Fruit fly (Drosophila melanogaster) whole organism, embryonic: ENCODE results near the gene Naa80.

Source experiments
- Awh ChIP-seq: fragments of 200-800 bp; sonication (Bioruptor generic); IDR thresholded peaks from 2 replicates; pipeline ENCODE4, ENCODE4 v1.3.6; 2022; ENCODE audit warnings: missing biosample characterization, missing genetic modification characterization
- B-H2 ChIP-seq: fragments of 200-800 bp; sonication (Bioruptor generic); optimal IDR thresholded peaks from 2 replicates; lab custom pipeline; 2018; ENCODE audit warnings: missing biosample characterization, mild to moderate bottlenecking, missing genetic modification characterization
- Bgb ChIP-seq: fragments of 200-800 bp; sonication (Bioruptor generic); IDR thresholded peaks from 2 replicates; pipeline ENCODE4 v1.3.6; 2022; ENCODE audit warnings: missing biosample characterization, missing genetic modification characterization; ENCODE audit not compliant: partially characterized antibody
- CG14667 ChIP-seq: fragments of 200-800 bp; sonication (Bioruptor generic); IDR thresholded peaks from 2 replicates; pipeline ENCODE4 v1.3.6; 2022; ENCODE audit warnings: missing biosample characterization, missing genetic modification characterization
- CG14860 ChIP-seq: fragments of 200-800 bp; sonication (Bioruptor generic); IDR thresholded peaks from 3 replicates; pipeline ENCODE4 v1.3.6; 2022; ENCODE audit warnings: missing biosample characterization, missing genetic modification characterization; ENCODE audit not compliant: partially characterized antibody
- CG15479 ChIP-seq: fragments of 200-800 bp; sonication (Bioruptor generic); optimal IDR thresholded peaks from 3 replicates; lab custom pipeline; 2019; ENCODE audit warnings: missing biosample characterization, mild to moderate bottlenecking, missing genetic modification characterization, moderate library complexity
- CG15514 ChIP-seq: fragments of 200-800 bp; sonication (Bioruptor generic); optimal IDR thresholded peaks from 3 replicates; lab custom pipeline; 2017; ENCODE audit warnings: missing biosample characterization, missing genetic modification characterization, mild to moderate bottlenecking, moderate library complexity, missing genetic modification reagents
- CG16779 ChIP-seq: fragments of 200-800 bp; sonication (Bioruptor generic); IDR thresholded peaks from 2 replicates; pipeline ENCODE4 v1.3.6; 2022; ENCODE audit warnings: missing biosample characterization, missing genetic modification characterization
- CG17328 ChIP-seq: fragments of 200-800 bp; sonication (Bioruptor generic); IDR thresholded peaks from 2 replicates; pipeline ENCODE4 v1.3.6; 2022; ENCODE audit warnings: missing biosample characterization, missing genetic modification characterization
- CG17612 ChIP-seq: fragments of 200-800 bp; sonication (Bioruptor generic); IDR thresholded peaks from 2 replicates; pipeline ENCODE4 v1.3.6; 2022; ENCODE audit warnings: missing biosample characterization, missing genetic modification characterization
- CG31388 ChIP-seq: fragments of 200-800 bp; sonication (Bioruptor generic); optimal IDR thresholded peaks from 2 replicates; lab custom pipeline; 2016; ENCODE audit warnings: missing biosample characterization, missing genetic modification characterization
- CG4707 ChIP-seq: fragments of 200-800 bp; sonication (Bioruptor generic); optimal IDR thresholded peaks from 2 replicates; lab custom pipeline; 2018; ENCODE audit warnings: missing biosample characterization, mild to moderate bottlenecking, missing genetic modification characterization, moderate library complexity
- CG8281 ChIP-seq: fragments of 200-800 bp; sonication (Bioruptor generic); optimal IDR thresholded peaks from 2 replicates; lab custom pipeline; 2018; ENCODE audit warnings: missing biosample characterization, mild to moderate bottlenecking, missing genetic modification characterization, moderate library complexity
- CG8388 ChIP-seq: fragments of 200-800 bp; sonication (Bioruptor generic); optimal IDR thresholded peaks from 2 replicates; lab custom pipeline; 2019; ENCODE audit warnings: missing biosample characterization, mild to moderate bottlenecking, missing genetic modification characterization, moderate library complexity
- CG9817 ChIP-seq: fragments of 200-800 bp; sonication (Bioruptor generic); optimal IDR thresholded peaks from 2 replicates; lab custom pipeline; 2018; ENCODE audit warnings: missing biosample characterization, mild to moderate bottlenecking, missing genetic modification characterization, moderate library complexity
- CG9932 ChIP-seq: fragments of 200-800 bp; sonication (Bioruptor generic); IDR thresholded peaks from 2 replicates; pipeline ENCODE4 v1.3.6; 2022; ENCODE audit warnings: missing biosample characterization, missing genetic modification characterization
- CTCF ChIP-seq: fragments of 200-800 bp; sonication (Bioruptor generic); optimal IDR thresholded peaks from 2 replicates; lab custom pipeline; 2017; ENCODE audit warnings: missing biosample characterization, mild to moderate bottlenecking, missing genetic modification characterization, moderate library complexity
- Dfd ChIP-seq, 2 experiments: fragments of >200 bp; optimal IDR thresholded peaks; 2 replicates each; lab custom pipeline; 2017; ENCODE audit warnings: missing biosample characterization in 2 of 2, missing genetic modification characterization in 2 of 2
- Doc2 ChIP-seq: fragments of 200-800 bp; sonication (Bioruptor generic); IDR thresholded peaks from 2 replicates; pipeline ENCODE4 v1.3.6; 2022; ENCODE audit warnings: missing biosample characterization, missing genetic modification characterization
- HLH54F ChIP-seq: fragments of 200-800 bp; sonication (Bioruptor generic); optimal IDR thresholded peaks from 3 replicates; lab custom pipeline; 2016; ENCODE audit warnings: missing biosample characterization, missing genetic modification characterization
- Meics ChIP-seq: fragments of 200-800 bp; sonication (Bioruptor generic); optimal IDR thresholded peaks from 2 replicates; lab custom pipeline; 2017; ENCODE audit warnings: missing biosample characterization, mild to moderate bottlenecking, missing genetic modification characterization
- Rx ChIP-seq: fragments of 200-800 bp; sonication (Bioruptor generic); IDR thresholded peaks from 2 replicates; pipeline ENCODE4 v1.3.6; 2022; ENCODE audit warnings: missing biosample characterization, missing genetic modification characterization
- Six4 ChIP-seq: fragments of 200-800 bp; sonication (Bioruptor generic); optimal IDR thresholded peaks from 2 replicates; lab custom pipeline; 2016; ENCODE audit warnings: missing biosample characterization, missing genetic modification characterization
- Ssrp ChIP-seq: fragments of 200-800 bp; sonication (Bioruptor generic); optimal IDR thresholded peaks from 2 replicates; lab custom pipeline; 2018; ENCODE audit warnings: missing biosample characterization, mild to moderate bottlenecking, missing genetic modification characterization, moderate library complexity
- Taf1 ChIP-seq: fragments of 200-800 bp; sonication (Bioruptor generic); IDR thresholded peaks from 2 replicates; pipeline ENCODE4 v1.3.6; 2022; ENCODE audit warnings: missing biosample characterization, missing genetic modification characterization
- Tbp ChIP-seq: fragments of >200 bp; optimal IDR thresholded peaks from 2 replicates; lab custom pipeline; 2018; ENCODE audit warnings: missing biosample characterization, missing genetic modification characterization
- Vsx1 ChIP-seq: fragments of 200-800 bp; sonication (Bioruptor generic); optimal IDR thresholded peaks from 2 replicates; lab custom pipeline; 2017; ENCODE audit warnings: missing biosample characterization, mild to moderate bottlenecking, missing genetic modification characterization, missing genetic modification reagents
- ac ChIP-seq: fragments of 200-800 bp; sonication (Bioruptor generic); optimal IDR thresholded peaks from 3 replicates; lab custom pipeline; 2017; ENCODE audit warnings: missing biosample characterization, mild to moderate bottlenecking, missing genetic modification characterization
- al ChIP-seq: fragments of 200-800 bp; sonication (Bioruptor generic); IDR thresholded peaks from 2 replicates; pipeline ENCODE4 v1.3.6; 2022; ENCODE audit warnings: missing biosample characterization, missing genetic modification characterization
- ap ChIP-seq: fragments of 200-800 bp; sonication (Bioruptor generic); IDR thresholded peaks from 2 replicates; pipeline ENCODE4 v1.3.6; 2022; ENCODE audit warnings: missing biosample characterization, missing genetic modification characterization
- bcd ChIP-seq: fragments of 200-800 bp; sonication (Bioruptor generic); optimal IDR thresholded peaks from 2 replicates; lab custom pipeline; 2017; ENCODE audit warnings: missing biosample characterization, mild to moderate bottlenecking, missing genetic modification characterization
- cad ChIP-seq: fragments of >200 bp; optimal IDR thresholded peaks from 2 replicates; lab custom pipeline; 2017; ENCODE audit warnings: missing biosample characterization, missing genetic modification characterization
- chm ChIP-seq: fragments of 200-800 bp; sonication (Bioruptor generic); IDR thresholded peaks from 2 replicates; pipeline ENCODE4 v1.3.6; 2022; ENCODE audit warnings: missing biosample characterization, missing genetic modification characterization
- chn ChIP-seq: fragments of 200-800 bp; sonication (Bioruptor generic); optimal IDR thresholded peaks from 2 replicates; lab custom pipeline; 2016; ENCODE audit warnings: missing biosample characterization, missing genetic modification characterization
- croc ChIP-seq: fragments of 200-800 bp; sonication (Bioruptor generic); conservative IDR thresholded peaks from 3 replicates; pipeline ENCODE4 v1.3.6; 2022; ENCODE audit warnings: missing biosample characterization, missing genetic modification characterization
- crp ChIP-seq, 2 experiments: fragments of 200-800 bp; sonication (Bioruptor generic); optimal IDR thresholded peaks; 2 replicates in 1 of 2; 3 replicates in 1 of 2; lab custom pipeline; 2017; ENCODE audit warnings: missing biosample characterization in 2 of 2, missing genetic modification characterization in 2 of 2, mild to moderate bottlenecking in 1 of 2, moderate library complexity in 1 of 2
- esg ChIP-seq: fragments of 200-800 bp; sonication (Bioruptor generic); conservative IDR thresholded peaks from 2 replicates; pipeline ENCODE4 v1.3.6; 2022; ENCODE audit warnings: missing biosample characterization, missing genetic modification characterization
- ewg ChIP-seq: fragments of 200-800 bp; sonication (Bioruptor generic); optimal IDR thresholded peaks from 3 replicates; lab custom pipeline; 2017; ENCODE audit warnings: mild to moderate bottlenecking, missing biosample characterization, missing genetic modification reagents, missing genetic modification characterization
- fru ChIP-seq: fragments of >200 bp; optimal IDR thresholded peaks from 2 replicates; lab custom pipeline; 2017
- gt ChIP-seq: fragments of 200-800 bp; sonication (Bioruptor generic); IDR thresholded peaks from 2 replicates; pipeline ENCODE4 v1.3.6; 2022; ENCODE audit warnings: missing biosample characterization, missing genetic modification characterization
- jumu ChIP-seq: fragments of 200-800 bp; sonication (Bioruptor generic); optimal IDR thresholded peaks from 3 replicates; lab custom pipeline; 2016; ENCODE audit warnings: missing biosample characterization, missing genetic modification characterization
- luna ChIP-seq: fragments of 200-800 bp; sonication (Bioruptor generic); optimal IDR thresholded peaks from 2 replicates; lab custom pipeline; 2016; ENCODE audit warnings: missing biosample characterization, missing genetic modification characterization
- mam ChIP-seq: fragments of 200-800 bp; sonication (Bioruptor generic); optimal IDR thresholded peaks from 3 replicates; lab custom pipeline; 2016; ENCODE audit warnings: missing biosample characterization, missing genetic modification characterization
- mirr ChIP-seq: fragments of 200-800 bp; sonication (Bioruptor generic); optimal IDR thresholded peaks from 3 replicates; lab custom pipeline; 2018; ENCODE audit warnings: missing biosample characterization, mild to moderate bottlenecking, missing genetic modification characterization
- nerfin-2 ChIP-seq: fragments of 200-800 bp; sonication (Bioruptor generic); IDR thresholded peaks from 2 replicates; pipeline ENCODE4 v1.3.6; 2022; ENCODE audit warnings: missing biosample characterization, missing genetic modification characterization; ENCODE audit not compliant: partially characterized antibody
- prd ChIP-seq, 3 experiments: fragments of >200 bp in 2 of 3; fragments of 200-800 bp in 1 of 3; sonication (Bioruptor generic) in 1 of 3; optimal IDR thresholded peaks in 2 of 3; IDR thresholded peaks in 1 of 3; 2 replicates in 2 of 3; 3 replicates in 1 of 3; pipeline versions ENCODE4 v1.3.6 to Lab custom; 2017 to 2022; ENCODE audit warnings: missing biosample characterization in 1 of 3, missing genetic modification characterization in 1 of 3
- schlank ChIP-seq: fragments of 200-800 bp; sonication (Bioruptor generic); optimal IDR thresholded peaks from 2 replicates; lab custom pipeline; 2018; ENCODE audit warnings: missing biosample characterization, mild to moderate bottlenecking, missing genetic modification characterization
- tgo ChIP-seq: fragments of 200-800 bp; sonication (Bioruptor generic); IDR thresholded peaks from 3 replicates; pipeline ENCODE4 v1.3.6; 2022; ENCODE audit warnings: missing biosample characterization, missing genetic modification characterization
- tna ChIP-seq: fragments of 200-800 bp; sonication (Bioruptor generic); IDR thresholded peaks from 2 replicates; pipeline ENCODE4 v1.3.6; 2022; ENCODE audit warnings: missing biosample characterization, missing genetic modification characterization; ENCODE audit not compliant: partially characterized antibody
- ttk ChIP-seq: fragments of 200-800 bp; sonication (Bioruptor generic); IDR thresholded peaks from 2 replicates; pipeline ENCODE4 v2.1.2; 2022; ENCODE audit warnings: missing biosample characterization, missing genetic modification characterization
- zfh2 ChIP-seq: fragments of 200-800 bp; sonication (Bioruptor generic); optimal IDR thresholded peaks from 2 replicates; lab custom pipeline; 2016; ENCODE audit warnings: missing biosample characterization, missing genetic modification characterization

The Naa80 gene

DNA sequence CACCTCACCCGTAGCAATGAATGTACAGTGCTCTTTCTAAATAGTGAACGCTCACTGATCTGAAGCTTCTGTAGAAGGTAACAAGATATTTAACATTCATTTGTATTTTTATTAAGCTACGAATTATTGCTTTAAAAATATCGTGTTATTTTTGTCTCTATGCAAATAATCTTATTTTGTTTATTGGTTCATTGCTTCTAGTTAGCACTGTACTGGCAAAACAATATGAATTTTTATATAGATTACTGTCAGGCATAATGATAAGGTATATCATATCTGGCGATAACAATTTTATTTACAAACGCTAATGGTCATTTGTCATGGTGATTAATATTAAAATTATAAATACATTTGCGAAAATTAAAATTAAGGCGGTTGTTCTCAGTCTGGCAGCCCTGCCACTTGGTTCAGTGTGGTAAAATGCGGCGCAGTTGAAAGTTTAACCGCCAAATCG, 3.9 kb downstream of the Naa80 start, which contains the start of gene CG9471 (continued):
- TF ChIP-seq Rx (peak; percentile 90), ttk (GFP tag; lab: Robert Waterston, UW) (peak; percentile 87), croc (GFP tag; lab: Robert Waterston, UW) (peak; percentile 80), luna (GFP tag; lab: Kevin White, UChicago) (peak; percentile 72), al (peak; percentile 87), Dfd (GFP tag; optimal IDR thresholded peaks at IDR 0.05; lab: Kevin White, UChicago) (no peak), HLH54F (GFP tag; lab: Kevin White, UChicago) (peak; percentile 90), mam (GFP tag; lab: Kevin White, UChicago) (peak; percentile 95), CG17612 (GFP tag; lab: Robert Waterston, UW) (peak; percentile 78), Six4 (GFP tag; lab: Kevin White, UChicago) (peak; percentile 88), Tbp (no peak), zfh2 (GFP tag; lab: Kevin White, UChicago) (peak; percentile 85), schlank (tag; lab: Kevin White, UChicago) (peak; percentile 84), CG14860 (GFP tag; lab: Robert Waterston, UW) (no peak), CG17328 (GFP tag; lab: Robert Waterston, UW) (peak; percentile 91), gt (peak; percentile 47), tna (GFP tag; lab: Robert Waterston, UW) (no peak), Taf1 (peak; percentile 88), nerfin-2 (GFP tag; lab: Robert Waterston, UW) (no peak), jumu (GFP tag; lab: Kevin White, UChicago) (peak; percentile 86), Meics (peak; percentile 93), B-H2 (GFP tag; lab: Kevin White, UChicago) (peak; percentile 91), mirr (GFP tag; lab: Kevin White, UChicago) (peak; percentile 88), CG15514 (GFP tag; lab: Kevin White, UChicago) (peak; percentile 87), CG8281 (tag; lab: Kevin White, UChicago) (peak; percentile 68), CG9817 (tag; lab: Kevin White, UChicago) (peak; percentile 92), ap (GFP tag; lab: Robert Waterston, UW) (peak; percentile 90), esg (GFP tag; lab: Robert Waterston, UW) (peak; percentile 92), chn (GFP tag; lab: Kevin White, UChicago) (peak; percentile 90), CG8388 (GFP tag; lab: Kevin White, UChicago) (peak; percentile 97), CG4707 (GFP tag; lab: Kevin White, UChicago) (peak; percentile 73), fru (no peak), cad (GFP tag; lab: Kevin White, UChicago) (no peak), prd (optimal IDR thresholded peaks at IDR 0.05; lab: Kevin White, UChicago) (no peak), prd (GFP tag; IDR thresholded peaks at IDR 0.05; lab: Robert Waterston, UW) (peak; percentile 96), CG15479 (GFP tag; lab: Kevin White, UChicago) (no peak), ewg (GFP tag; lab: Kevin White, UChicago) (peak; percentile 69), Vsx1 (GFP tag; lab: Kevin White, UChicago) (peak; percentile 74), chm (GFP tag; lab: Robert Waterston, UW) (peak; percentile 93), CG14667 (GFP tag; lab: Robert Waterston, UW) (peak; percentile 89), CG16779 (GFP tag; lab: Robert Waterston, UW) (peak; percentile 90), Doc2 (peak; percentile 79), Ssrp (tag; lab: Kevin White, UChicago) (peak; percentile 87), CTCF (GFP tag; lab: Kevin White, UChicago) (peak; percentile 26), bcd (GFP tag; lab: Kevin White, UChicago) (peak; percentile 87), ac (GFP tag; lab: Kevin White, UChicago) (peak; percentile 29), CG9932 (GFP tag; lab: Robert Waterston, UW) (peak; percentile 93), Awh (peak; percentile 90), crp (GFP tag; optimal IDR thresholded peaks at IDR 0.05; lab: Kevin White, UChicago) (peak in 1 of 2 experiments; percentile 38), tgo (peak; percentile 92), CG31388 (GFP tag; lab: Kevin White, UChicago) (peak; percentile 57), Bgb (peak; percentile 15; the same call in 1 of the 2 replicates)
